Worm (Caenorhabditis elegans): ENCODE data around the gene col-137.
"Not testable (repeated sequence)": the region's sequence is repeated elsewhere in the genome, so short reads cannot be mapped to it uniquely, and the experiment has no call there.

The col-137 gene

DNA sequence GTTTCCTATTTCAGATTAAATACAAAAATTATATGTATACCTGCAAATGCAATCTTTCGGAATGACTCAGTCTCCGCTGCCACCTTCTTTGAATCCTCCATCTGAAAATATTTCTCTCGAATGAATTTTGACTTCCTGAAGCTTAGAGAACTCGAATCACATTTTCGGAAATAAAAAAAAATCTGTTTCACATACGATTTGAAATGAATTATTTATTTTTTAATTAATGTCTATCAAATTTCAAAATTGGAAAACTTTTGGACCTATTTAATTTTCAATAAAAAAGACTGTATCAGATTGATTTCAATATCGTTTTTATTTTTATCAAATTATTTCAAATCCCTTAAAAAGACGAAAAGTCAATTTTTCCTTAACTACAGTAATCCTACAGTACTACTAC, at the start of gene col-137:
Gene col-137 (minus strand): TSS at position 101 of the 400 bp plus-strand sequence.
- no peak for TF ChIP-seq tbx-37 (GFP tag; conservative IDR thresholded peaks at IDR 0.05)
- TF ChIP-seq scrt-1 (GFP tag; IDR thresholded peaks at IDR 0.05): no peak
- TF ChIP-seq flt-1 (GFP tag; IDR thresholded peaks at IDR 0.05): no peak
- no peak for TF ChIP-seq tbx-11 (GFP tag; IDR thresholded peaks at IDR 0.05)
- no peak for TF ChIP-seq pes-1 (GFP tag; IDR thresholded peaks at IDR 0.05)
- TF ChIP-seq tra-4 (tag; optimal IDR thresholded peaks at IDR 0.05): no peak
- no peak for TF ChIP-seq hnd-1 (tag; optimal IDR thresholded peaks at IDR 0.05)
- no peak for TF ChIP-seq ama-1 (optimal IDR thresholded peaks at IDR 0.05)
- no peak for TF ChIP-seq sea-1 (GFP tag; conservative IDR thresholded peaks at IDR 0.05)
- TF ChIP-seq F13C5.2 (tag; optimal IDR thresholded peaks at IDR 0.05): no peak
- TF ChIP-seq hmbx-1 (tag; optimal IDR thresholded peaks at IDR 0.05): no peak
- TF ChIP-seq B0310.2 (tag; optimal IDR thresholded peaks at IDR 0.05): no peak
- TF ChIP-seq aly-1 (tag; optimal IDR thresholded peaks at IDR 0.05): no peak
- TF ChIP-seq hmg-4 (GFP tag; optimal IDR thresholded peaks at IDR 0.05): no peak
- no peak for TF ChIP-seq ets-7 (tag; optimal IDR thresholded peaks at IDR 0.05)
- no peak for TF ChIP-seq ceh-36 (tag; optimal IDR thresholded peaks at IDR 0.05)
- no peak for TF ChIP-seq ceh-13 (GFP tag; optimal IDR thresholded peaks at IDR 0.05)

DNA sequence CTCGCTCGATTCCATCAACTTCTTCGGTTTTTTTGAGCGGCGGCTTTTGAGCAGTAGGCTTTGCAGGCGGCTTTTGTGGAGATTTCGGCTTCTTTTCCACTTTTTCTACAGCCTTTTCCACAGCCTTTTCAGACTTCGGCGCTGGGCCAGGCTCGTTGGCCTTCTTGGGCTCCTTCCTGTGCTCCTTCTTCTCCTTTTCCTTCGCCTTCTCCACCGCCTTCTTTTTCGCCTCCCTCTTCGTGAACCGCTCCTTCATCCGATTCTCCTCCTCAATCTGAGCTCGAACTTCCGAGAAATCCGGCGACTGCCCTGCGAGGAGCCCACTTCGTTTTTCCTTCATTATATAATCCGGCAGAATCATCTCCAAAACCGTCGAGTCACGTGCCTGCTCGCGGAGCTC, 45.8 kb upstream of the col-137 start:
- 0 out of 2 replicates have a peak, but pooled peaks have one; percentile 8 for TF ChIP-seq pes-1 (GFP tag; IDR thresholded peaks at IDR 0.05)

DNA sequence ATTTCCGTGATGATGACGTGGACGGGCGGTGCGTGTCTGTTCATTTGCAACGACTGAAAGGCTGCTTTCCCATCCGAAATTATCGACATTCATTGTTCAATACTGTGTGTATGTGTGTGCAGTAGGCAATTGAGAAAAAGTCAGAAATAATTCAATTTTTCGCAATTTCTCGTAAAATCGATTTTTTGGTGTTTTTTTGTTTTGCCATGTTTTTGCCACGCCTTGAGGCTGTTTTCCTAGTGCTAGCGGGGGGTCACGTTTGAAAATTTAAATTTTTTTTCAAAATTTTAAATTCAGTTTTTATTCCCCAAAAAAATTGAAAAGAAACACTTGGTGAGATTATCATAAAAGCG, 43.6 kb upstream of the col-137 start, which contains the start of gene Y51H4A.13:
Gene Y51H4A.13 (minus strand): TSS at position 182 of the 353 bp plus-strand sequence.
- not testable (repeated sequence) for TF ChIP-seq aly-1 (tag; optimal IDR thresholded peaks at IDR 0.05); ets-7 (tag; optimal IDR thresholded peaks at IDR 0.05); ceh-13 (GFP tag; optimal IDR thresholded peaks at IDR 0.05)

DNA sequence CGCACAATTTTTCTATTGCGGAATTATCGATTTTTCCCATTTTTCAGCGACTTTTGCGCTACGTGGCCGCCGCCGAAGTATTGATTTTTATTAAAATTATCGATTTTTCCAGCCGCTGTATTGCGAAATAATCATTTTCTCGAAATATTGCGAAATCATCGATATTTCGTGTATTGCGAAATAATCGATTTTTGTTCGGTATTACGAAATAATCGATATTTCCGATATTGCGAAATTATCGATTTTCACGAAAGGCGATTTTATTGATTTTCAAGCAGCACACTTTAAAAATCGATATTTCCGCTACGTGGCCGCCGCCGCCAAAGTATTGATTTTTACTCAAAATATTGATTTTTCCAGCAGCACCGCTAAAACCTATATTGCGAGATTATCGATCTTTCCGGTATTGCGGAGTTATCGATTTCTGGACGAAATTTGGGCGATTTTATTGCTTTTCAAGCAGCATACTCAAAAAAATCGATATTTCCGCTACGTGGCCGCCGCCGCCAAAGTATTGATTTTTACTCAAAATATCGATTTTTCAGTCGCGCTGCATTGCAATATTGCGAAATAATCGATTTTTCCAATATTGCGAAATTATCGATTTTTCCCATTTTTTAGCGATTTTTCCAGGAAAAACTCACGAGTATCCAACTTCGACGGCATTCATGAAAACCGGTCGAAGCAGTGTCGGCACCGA, 43.1 kb upstream of the col-137 start:
- no peak for TF ChIP-seq scrt-1 (GFP tag; IDR thresholded peaks at IDR 0.05)
- no peak for TF ChIP-seq sea-1 (GFP tag; conservative IDR thresholded peaks at IDR 0.05)
- no peak for TF ChIP-seq aly-1 (tag; optimal IDR thresholded peaks at IDR 0.05)
- no peak for TF ChIP-seq tra-4 (tag; optimal IDR thresholded peaks at IDR 0.05)
- no peak for TF ChIP-seq hnd-1 (tag; optimal IDR thresholded peaks at IDR 0.05)
- TF ChIP-seq pes-1 (GFP tag; IDR thresholded peaks at IDR 0.05): no peak
- TF ChIP-seq ceh-13 (GFP tag; optimal IDR thresholded peaks at IDR 0.05): no peak

DNA sequence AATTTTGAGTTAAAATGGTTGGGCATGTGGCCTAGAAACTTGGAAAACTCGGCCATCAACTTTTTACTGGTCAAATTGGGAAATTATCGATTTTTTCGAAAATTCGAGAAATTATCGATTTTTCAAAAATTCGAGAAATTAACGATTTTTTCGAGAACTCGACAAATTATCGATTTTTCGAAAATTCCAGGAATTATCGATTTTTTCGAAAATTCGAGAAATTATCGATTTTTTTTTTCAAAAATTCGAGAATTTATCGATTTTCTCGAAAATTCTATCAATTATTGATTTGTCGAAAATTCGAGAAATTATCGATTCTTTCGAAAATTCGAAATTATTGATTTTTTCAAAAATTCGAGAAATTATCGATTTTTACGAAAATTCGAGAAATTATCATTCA, 41.2 kb upstream of the col-137 start:
- TF ChIP-seq ets-7 (tag; optimal IDR thresholded peaks at IDR 0.05) (no peak), ceh-36 (tag; optimal IDR thresholded peaks at IDR 0.05) (no peak), hnd-1 (tag; optimal IDR thresholded peaks at IDR 0.05) (no peak), hmbx-1 (tag; optimal IDR thresholded peaks at IDR 0.05) (no peak), aly-1 (tag; optimal IDR thresholded peaks at IDR 0.05) (no peak), tbx-11 (GFP tag; IDR thresholded peaks at IDR 0.05) (no peak), tbx-37 (GFP tag; conservative IDR thresholded peaks at IDR 0.05) (no peak)

DNA sequence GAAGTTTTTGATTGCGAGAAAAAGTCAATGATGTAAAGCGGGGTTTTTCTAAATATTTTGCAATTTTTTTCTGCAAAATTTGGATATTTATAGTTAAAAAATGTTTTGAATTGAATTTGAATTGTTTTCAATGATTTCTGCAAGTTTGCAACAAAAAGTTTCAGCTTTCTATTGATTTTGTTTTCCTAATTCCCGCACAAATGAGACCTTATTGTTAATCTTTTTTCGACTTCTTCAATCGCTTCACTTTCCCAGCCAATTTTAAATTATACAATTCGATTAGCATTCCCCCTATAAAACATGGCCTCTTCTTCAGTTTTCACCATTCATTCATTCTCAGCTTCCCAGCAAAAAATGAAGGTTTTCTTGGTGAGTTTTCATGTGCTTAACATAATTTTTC, 28.0 kb upstream of the col-137 start, which contains the start of gene fipr-27:
Gene fipr-27 (plus strand): TSS at position 301 of the 400 bp plus-strand sequence.
- TF ChIP-seq hnd-1 (tag; optimal IDR thresholded peaks at IDR 0.05) (no peak), hmg-4 (GFP tag; optimal IDR thresholded peaks at IDR 0.05) (no peak), scrt-1 (GFP tag; IDR thresholded peaks at IDR 0.05) (no peak), flt-1 (GFP tag; IDR thresholded peaks at IDR 0.05) (no peak), tbx-37 (GFP tag; conservative IDR thresholded peaks at IDR 0.05) (no peak), ets-7 (tag; optimal IDR thresholded peaks at IDR 0.05) (no peak), ceh-36 (tag; optimal IDR thresholded peaks at IDR 0.05) (no peak)

DNA sequence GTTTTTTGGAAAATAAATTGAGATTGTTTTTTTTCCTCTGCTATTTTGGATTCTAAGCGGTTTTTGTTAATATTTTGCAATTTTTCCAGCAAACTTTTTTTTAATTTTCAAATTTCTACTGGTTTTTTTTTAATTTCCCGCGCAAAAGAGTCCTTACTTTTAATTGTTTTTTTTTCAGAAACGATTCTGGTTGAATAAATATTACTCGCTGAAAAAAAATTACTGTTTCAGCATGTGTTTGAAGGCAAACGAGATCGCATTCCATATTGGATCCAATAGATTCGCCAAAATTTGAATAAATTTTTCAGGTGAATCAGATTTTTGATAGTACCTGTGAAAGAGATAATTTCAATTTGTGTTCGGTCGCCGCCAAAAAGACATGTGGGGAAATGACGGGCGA, 27.2 kb upstream of the col-137 start:
- TF ChIP-seq tbx-11 (GFP tag; IDR thresholded peaks at IDR 0.05) (no peak), hnd-1 (tag; optimal IDR thresholded peaks at IDR 0.05) (no peak), ceh-13 (GFP tag; optimal IDR thresholded peaks at IDR 0.05) (no peak)

DNA sequence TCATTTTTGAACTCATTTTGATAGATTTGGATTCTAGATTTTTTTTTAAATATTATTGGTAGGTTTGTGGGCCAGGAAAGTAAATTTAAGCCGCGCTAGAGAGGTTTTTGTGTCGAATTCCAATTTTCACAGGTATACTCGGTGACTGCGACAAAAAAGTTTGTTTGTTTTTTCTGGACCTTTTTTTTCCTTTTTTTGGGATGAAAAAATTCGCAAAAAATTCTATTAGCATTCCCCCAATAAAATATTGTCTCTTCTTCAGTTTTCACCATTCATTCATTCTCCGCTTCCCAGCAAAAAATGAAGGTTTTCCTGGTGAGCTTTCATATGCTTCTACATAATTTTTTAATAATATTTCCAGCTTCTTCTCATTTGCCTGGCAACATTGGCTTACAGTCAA, 26.5 kb upstream of the col-137 start, which contains the start of gene Y51H4A.936:
Gene Y51H4A.936 (plus strand): TSS at position 301 of the 400 bp plus-strand sequence.
- TF ChIP-seq scrt-1 (GFP tag; IDR thresholded peaks at IDR 0.05): no peak
- TF ChIP-seq ets-7 (tag; optimal IDR thresholded peaks at IDR 0.05): no peak
- TF ChIP-seq tra-4 (tag; optimal IDR thresholded peaks at IDR 0.05): no peak
- TF ChIP-seq F13C5.2 (tag; optimal IDR thresholded peaks at IDR 0.05): no peak
- no peak for TF ChIP-seq hmbx-1 (tag; optimal IDR thresholded peaks at IDR 0.05)
- no peak for TF ChIP-seq tbx-11 (GFP tag; IDR thresholded peaks at IDR 0.05)
- TF ChIP-seq sea-1 (GFP tag; conservative IDR thresholded peaks at IDR 0.05): no peak
- TF ChIP-seq flt-1 (GFP tag; IDR thresholded peaks at IDR 0.05): no peak

DNA sequence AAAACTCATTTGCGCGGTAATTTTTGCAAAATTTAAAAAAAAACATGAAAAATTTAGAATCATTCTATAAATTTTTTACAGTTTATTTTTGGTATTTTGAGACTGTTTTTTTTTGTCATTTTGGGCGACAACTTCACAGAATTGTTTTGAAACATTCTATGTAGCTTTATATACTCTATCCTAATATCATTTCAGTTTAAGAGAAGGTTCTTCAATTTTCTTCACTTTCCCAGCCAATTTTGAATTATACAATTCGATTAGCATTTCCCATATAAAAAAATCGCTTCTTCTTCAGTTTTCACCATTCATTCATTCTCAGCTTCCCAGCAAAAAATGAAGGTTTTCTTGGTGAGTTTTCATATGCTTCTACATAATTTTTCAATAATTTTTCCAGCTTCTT, 25.1 kb upstream of the col-137 start, which contains the start of gene fipr-28:
Gene fipr-28 (plus strand): TSS at position 301 of the 400 bp plus-strand sequence.
- no peak for TF ChIP-seq scrt-1 (GFP tag; IDR thresholded peaks at IDR 0.05)
- TF ChIP-seq tra-4 (tag; optimal IDR thresholded peaks at IDR 0.05): no peak
- TF ChIP-seq ceh-36 (tag; optimal IDR thresholded peaks at IDR 0.05): no peak
- TF ChIP-seq hmg-4 (GFP tag; optimal IDR thresholded peaks at IDR 0.05): no peak
- TF ChIP-seq aly-1 (tag; optimal IDR thresholded peaks at IDR 0.05): no peak
- TF ChIP-seq sea-1 (GFP tag; conservative IDR thresholded peaks at IDR 0.05): no peak
- TF ChIP-seq hmbx-1 (tag; optimal IDR thresholded peaks at IDR 0.05): no peak
- TF ChIP-seq ceh-13 (GFP tag; optimal IDR thresholded peaks at IDR 0.05): no peak
- no peak for TF ChIP-seq tbx-37 (GFP tag; conservative IDR thresholded peaks at IDR 0.05)
- TF ChIP-seq ets-7 (tag; optimal IDR thresholded peaks at IDR 0.05): no peak
- no peak for TF ChIP-seq ama-1 (optimal IDR thresholded peaks at IDR 0.05)
- TF ChIP-seq hnd-1 (tag; optimal IDR thresholded peaks at IDR 0.05): no peak
- no peak for TF ChIP-seq tbx-11 (GFP tag; IDR thresholded peaks at IDR 0.05)
- TF ChIP-seq F13C5.2 (tag; optimal IDR thresholded peaks at IDR 0.05): no peak
- TF ChIP-seq flt-1 (GFP tag; IDR thresholded peaks at IDR 0.05): no peak
- TF ChIP-seq B0310.2 (tag; optimal IDR thresholded peaks at IDR 0.05): no peak
